Worm (Caenorhabditis elegans) whole organism, early embryonic: Measurements from ENCODE around the gene B0403.3.

ENCODE experiments used
- B0310.2 ChIP-seq: sonication (generic microtip); optimal IDR thresholded peaks from 2 replicates; lab custom pipeline; 2016; ENCODE audit warnings: mild to moderate bottlenecking, missing genetic modification characterization, missing compliant biosample characterization
- F13C5.2 ChIP-seq: sonication (generic microtip); optimal IDR thresholded peaks from 2 replicates; lab custom pipeline; 2017; ENCODE audit warnings: mild to moderate bottlenecking, missing genetic modification characterization, inconsistent platforms, missing compliant biosample characterization
- aly-1 ChIP-seq: sonication (generic microtip); optimal IDR thresholded peaks from 2 replicates; lab custom pipeline; 2016; ENCODE audit warnings: missing genetic modification characterization, missing compliant biosample characterization
- ama-1 ChIP-seq: fragments of 150-350 bp; optimal IDR thresholded peaks from 2 replicates; lab custom pipeline; 2014
- ceh-13 ChIP-seq: fragments of 200-800 bp; sonication (Bioruptor generic); optimal IDR thresholded peaks from 2 replicates; lab custom pipeline; 2018; ENCODE audit warnings: mild to moderate bottlenecking, missing genetic modification characterization, missing compliant biosample characterization
- ceh-36 ChIP-seq: sonication (generic microtip); optimal IDR thresholded peaks from 2 replicates; lab custom pipeline; 2016; ENCODE audit warnings: missing genetic modification characterization, inconsistent platforms, missing compliant biosample characterization
- ets-7 ChIP-seq: sonication (generic microtip); optimal IDR thresholded peaks from 2 replicates; lab custom pipeline; 2016; ENCODE audit warnings: missing genotype, missing genetic modification characterization, missing compliant biosample characterization
- flt-1 ChIP-seq: fragments of 200-800 bp; sonication (Bioruptor generic); IDR thresholded peaks from 2 replicates; pipeline ENCODE4 v1.3.6; 2022; ENCODE audit warnings: missing genetic modification characterization, missing compliant biosample characterization
- hmbx-1 ChIP-seq: sonication (generic microtip); optimal IDR thresholded peaks from 2 replicates; lab custom pipeline; 2016; ENCODE audit warnings: mild to moderate bottlenecking, missing genetic modification characterization, missing compliant biosample characterization
- hmg-4 ChIP-seq: fragments of 200-800 bp; sonication (Bioruptor generic); optimal IDR thresholded peaks from 2 replicates; lab custom pipeline; 2018; ENCODE audit warnings: mild to moderate bottlenecking, missing genetic modification characterization, missing compliant biosample characterization
- hnd-1 ChIP-seq: sonication (generic microtip); optimal IDR thresholded peaks from 2 replicates; lab custom pipeline; 2016; ENCODE audit warnings: missing genetic modification characterization, missing compliant biosample characterization
- pes-1 ChIP-seq: fragments of 200-800 bp; sonication (Bioruptor generic); IDR thresholded peaks from 2 replicates; pipeline ENCODE4 v1.3.6; 2022; ENCODE audit warnings: missing genetic modification reagents, missing genetic modification characterization, missing compliant biosample characterization
- scrt-1 ChIP-seq: fragments of 200-800 bp; sonication (Bioruptor generic); IDR thresholded peaks from 2 replicates; pipeline ENCODE4 v1.3.6; 2022; ENCODE audit warnings: missing genetic modification characterization, missing compliant biosample characterization
- sea-1 ChIP-seq: fragments of 200-800 bp; sonication (Bioruptor generic); conservative IDR thresholded peaks from 2 replicates; pipeline ENCODE4 v1.3.6; 2022; ENCODE audit warnings: missing genetic modification characterization, missing compliant biosample characterization
- tbx-11 ChIP-seq: fragments of 200-800 bp; sonication (Bioruptor generic); IDR thresholded peaks from 2 replicates; pipeline ENCODE4 v1.3.6; 2022; ENCODE audit warnings: missing genetic modification characterization, missing compliant biosample characterization
- tbx-37 ChIP-seq: fragments of 200-800 bp; sonication (Bioruptor generic); conservative IDR thresholded peaks from 2 replicates; pipeline ENCODE4 v1.3.6; 2022; ENCODE audit warnings: missing genetic modification reagents, missing genetic modification characterization, missing compliant biosample characterization
- tra-4 ChIP-seq: sonication (generic microtip); optimal IDR thresholded peaks from 2 replicates; lab custom pipeline; 2017; ENCODE audit warnings: missing genetic modification characterization, missing compliant biosample characterization

B0403.3 gene

DNA sequence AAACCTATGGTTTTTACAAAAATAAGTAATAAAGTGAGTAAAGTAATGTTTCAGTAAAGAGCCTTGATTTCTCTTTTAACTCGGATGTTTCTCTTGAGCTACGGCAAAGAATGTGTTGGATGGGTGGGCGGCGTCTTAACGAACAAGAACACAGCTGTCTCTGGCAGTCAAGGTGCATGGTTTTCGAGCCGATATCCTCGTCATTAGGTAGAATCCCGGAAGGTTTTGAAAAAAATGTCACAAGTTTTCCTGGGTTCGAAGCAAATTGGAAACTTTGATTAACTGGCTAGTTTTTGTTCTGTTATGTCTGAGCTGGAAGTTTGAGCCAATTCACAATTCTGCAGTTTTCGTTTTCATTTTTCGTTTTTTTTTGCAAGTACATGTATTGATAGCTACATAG, 12.1 kb upstream of the B0403.3 start, which contains the start of gene B0403.6:
Gene B0403.6, minus strand, starts transcription at position 101 of the 400 bp plus-strand sequence.
- TF ChIP-seq aly-1 (tag; lab: Kevin White, UChicago) (no peak), tra-4 (tag; lab: Kevin White, UChicago) (no peak), ama-1 (no peak), ceh-36 (tag; lab: Kevin White, UChicago) (no peak), F13C5.2 (tag; lab: Kevin White, UChicago) (no peak), scrt-1 (GFP tag; lab: Robert Waterston, UW) (no peak), pes-1 (GFP tag; lab: Robert Waterston, UW) (no peak), ceh-13 (GFP tag; lab: Kevin White, UChicago) (no peak)

DNA sequence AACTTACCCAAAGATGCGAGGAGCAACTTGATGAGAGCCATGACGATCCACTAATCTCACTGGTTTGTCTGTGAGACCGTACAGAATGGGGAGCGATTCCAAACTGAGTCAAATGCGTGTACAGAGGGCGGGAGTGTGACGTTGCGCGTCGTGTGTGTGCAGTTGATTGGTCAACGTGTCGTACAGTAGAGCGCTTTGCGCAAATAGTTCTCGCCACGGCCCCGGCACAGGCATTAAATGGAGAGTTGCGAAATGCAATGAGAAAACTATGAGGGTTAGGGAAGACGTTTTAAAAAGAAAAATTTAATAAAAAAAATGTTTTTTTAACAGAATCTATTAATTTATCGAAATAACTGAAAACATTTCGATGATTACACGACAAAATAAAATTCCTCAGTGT, 5.3 kb upstream of the B0403.3 start, which contains the start of gene pdi-6:
Gene pdi-6, minus strand, starts transcription at position 164 of the 400 bp plus-strand sequence.
- TF ChIP-seq tbx-37 (peak; percentile 65), ama-1 (no peak), F13C5.2 (tag; lab: Kevin White, UChicago) (peak; percentile 10)

DNA sequence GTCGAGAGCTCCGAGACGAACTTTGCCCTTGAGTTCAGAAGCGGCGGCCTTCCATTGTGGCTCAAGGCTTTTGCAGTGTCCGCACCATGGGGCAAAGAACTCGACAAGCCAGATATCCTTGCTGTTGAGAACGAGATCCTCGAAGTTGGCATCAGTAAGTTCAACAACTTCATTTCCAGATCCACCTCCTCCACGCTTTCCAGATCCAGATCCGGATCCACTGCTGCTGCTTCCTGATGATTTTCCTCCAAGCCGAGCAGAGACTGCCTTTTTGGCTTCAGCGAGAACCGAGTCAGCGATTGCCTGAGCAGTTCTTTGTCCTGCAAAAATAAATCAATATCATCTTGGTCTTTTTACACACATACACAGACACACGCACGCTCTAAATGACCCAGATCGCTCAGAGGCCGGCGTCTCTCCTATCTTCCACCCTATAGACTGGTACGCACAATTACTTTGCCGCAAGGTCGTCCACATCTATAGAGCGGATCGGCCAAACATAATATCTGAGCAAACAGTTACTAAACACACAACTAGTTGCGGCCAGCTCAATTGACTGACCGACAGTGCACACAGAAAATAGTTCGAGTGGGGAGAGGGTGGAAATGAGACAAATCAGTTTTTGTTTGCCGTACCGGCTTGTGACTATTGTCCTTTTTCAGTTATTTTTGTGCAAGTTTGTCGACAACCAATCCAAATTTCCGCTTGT, 4.3 kb upstream of the B0403.3 start:
- no peak for TF ChIP-seq hmg-4 (GFP tag; lab: Kevin White, UChicago)
- no peak for TF ChIP-seq sea-1 (GFP tag; lab: Robert Waterston, UW)
- no peak for TF ChIP-seq tbx-11 (GFP tag; lab: Robert Waterston, UW)
- no peak for TF ChIP-seq tbx-37
- no peak for TF ChIP-seq flt-1 (GFP tag; lab: Robert Waterston, UW)
- no peak for TF ChIP-seq ama-1
- TF ChIP-seq hmbx-1 (tag; lab: Kevin White, UChicago): no peak
- no peak for TF ChIP-seq aly-1 (tag; lab: Kevin White, UChicago)
- TF ChIP-seq F13C5.2 (tag; lab: Kevin White, UChicago): no peak
- TF ChIP-seq ceh-36 (tag; lab: Kevin White, UChicago): no peak
- no peak for TF ChIP-seq tra-4 (tag; lab: Kevin White, UChicago)
- no peak for TF ChIP-seq pes-1 (GFP tag; lab: Robert Waterston, UW)
- TF ChIP-seq hnd-1 (tag; lab: Kevin White, UChicago): no peak
- TF ChIP-seq ceh-13 (GFP tag; lab: Kevin White, UChicago): no peak
- TF ChIP-seq ets-7 (tag; lab: Kevin White, UChicago): no peak
- TF ChIP-seq scrt-1 (GFP tag; lab: Robert Waterston, UW): no peak

DNA sequence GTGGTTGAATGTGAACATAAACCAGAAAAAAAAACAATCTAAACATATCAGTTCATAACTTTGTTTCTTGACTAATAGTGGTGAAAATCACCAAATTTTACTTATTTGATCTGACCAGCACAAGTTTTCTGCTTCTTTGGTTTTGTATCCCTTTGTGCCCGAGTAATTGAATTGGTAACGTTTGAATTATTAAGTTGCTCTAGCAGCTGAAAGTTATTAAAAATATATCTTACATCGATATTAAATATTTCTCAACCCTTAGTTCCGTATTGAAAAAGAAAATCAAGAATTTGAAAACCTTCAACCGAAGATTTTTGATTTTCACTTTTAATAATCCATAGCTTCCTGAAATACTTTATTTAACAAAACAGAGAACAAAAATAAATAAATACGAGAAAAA, 2.9 kb upstream of the B0403.3 start:
- no peak for TF ChIP-seq ets-7 (tag; lab: Kevin White, UChicago)
- no peak for TF ChIP-seq F13C5.2 (tag; lab: Kevin White, UChicago)
- TF ChIP-seq ceh-13 (GFP tag; lab: Kevin White, UChicago): no peak
- TF ChIP-seq ama-1: no peak
- no peak for TF ChIP-seq hmbx-1 (tag; lab: Kevin White, UChicago)
- no peak for TF ChIP-seq tbx-37
- TF ChIP-seq aly-1 (tag; lab: Kevin White, UChicago): no peak
- TF ChIP-seq scrt-1 (GFP tag; lab: Robert Waterston, UW): no peak
- no peak for TF ChIP-seq flt-1 (GFP tag; lab: Robert Waterston, UW)
- no peak for TF ChIP-seq tbx-11 (GFP tag; lab: Robert Waterston, UW)
- TF ChIP-seq pes-1 (GFP tag; lab: Robert Waterston, UW): no peak
- no peak for TF ChIP-seq sea-1 (GFP tag; lab: Robert Waterston, UW)
- TF ChIP-seq tra-4 (tag; lab: Kevin White, UChicago): no peak
- TF ChIP-seq hmg-4 (GFP tag; lab: Kevin White, UChicago): no peak
- no peak for TF ChIP-seq B0310.2 (tag; lab: Kevin White, UChicago)
- TF ChIP-seq hnd-1 (tag; lab: Kevin White, UChicago): no peak
- no peak for TF ChIP-seq ceh-36 (tag; lab: Kevin White, UChicago)

DNA sequence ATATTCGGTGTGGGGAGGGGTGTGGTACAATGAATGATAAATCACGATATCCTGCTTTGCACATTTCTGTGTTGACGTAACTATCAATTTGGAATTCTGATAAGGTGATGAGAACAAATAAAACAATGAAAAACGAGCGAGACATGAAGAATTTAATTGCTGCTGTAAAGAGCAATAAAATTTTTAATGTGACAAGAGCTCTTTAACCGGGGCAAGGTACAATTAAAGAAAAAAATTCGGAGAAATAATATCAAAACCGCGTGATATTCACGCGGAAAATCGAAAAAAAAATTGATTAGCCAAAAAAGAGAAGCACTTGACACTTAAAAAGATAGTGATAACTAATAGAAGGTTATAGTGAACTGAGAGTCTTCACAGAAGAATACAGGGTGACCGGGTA, 1.9 kb downstream of the B0403.3 start:
- no peak for TF ChIP-seq ama-1
- TF ChIP-seq tra-4 (tag; lab: Kevin White, UChicago): no peak
- no peak for TF ChIP-seq tbx-37

DNA sequence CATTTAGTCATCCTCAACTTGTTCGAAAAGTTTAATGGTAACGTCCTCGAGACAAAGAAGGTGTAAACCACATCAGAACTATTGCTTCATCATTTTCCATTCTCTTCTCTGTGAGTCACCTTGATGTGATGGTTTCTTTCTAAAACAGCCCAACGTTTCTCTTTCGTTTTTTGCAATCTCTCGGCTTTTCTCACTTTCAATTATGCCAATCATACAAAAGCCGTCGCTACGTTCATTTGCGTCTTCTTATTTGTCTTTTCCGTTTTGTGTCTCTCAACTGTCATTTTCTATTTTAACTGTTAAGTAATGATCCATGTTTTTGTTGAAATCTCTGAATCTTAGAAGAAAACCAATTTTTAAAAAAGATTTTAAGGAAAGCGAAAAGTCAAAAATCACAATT, 5.8 kb downstream of the B0403.3 start, which contains the start of gene B0403.5:
Gene B0403.5, plus strand, starts transcription at position 368 of the 400 bp plus-strand sequence.
- TF ChIP-seq pes-1 (GFP tag; lab: Robert Waterston, UW) (no peak), tra-4 (tag; lab: Kevin White, UChicago) (no peak), tbx-11 (GFP tag; lab: Robert Waterston, UW) (no peak), sea-1 (GFP tag; lab: Robert Waterston, UW) (no peak), ama-1 (no peak), tbx-37 (no peak), ets-7 (tag; lab: Kevin White, UChicago) (no peak), hmbx-1 (tag; lab: Kevin White, UChicago) (no peak)

DNA sequence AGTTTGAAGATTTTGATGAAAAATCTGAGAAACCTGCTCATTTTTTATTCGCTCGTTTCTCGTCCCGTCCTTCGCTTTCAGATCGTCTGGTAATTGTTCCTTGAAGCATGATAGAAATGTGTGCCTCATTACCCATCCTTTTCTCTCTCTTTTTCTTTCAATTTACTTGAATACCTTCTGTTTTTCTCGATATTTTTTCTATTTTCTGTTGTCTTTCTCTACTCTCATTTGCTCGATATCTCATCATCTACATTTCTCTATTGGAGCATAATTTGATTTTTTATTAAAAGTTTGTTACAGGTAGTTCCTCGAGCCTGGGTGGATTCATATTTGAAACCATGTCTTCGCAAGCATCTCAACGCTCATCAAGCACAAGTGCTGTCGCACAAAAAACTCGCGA, 12.8 kb downstream of the B0403.3 start, which contains the start of gene ubc-17:
Gene ubc-17, plus strand, starts transcription at position 301 of the 400 bp plus-strand sequence.
- no peak for TF ChIP-seq flt-1 (GFP tag; lab: Robert Waterston, UW)
- TF ChIP-seq scrt-1 (GFP tag; lab: Robert Waterston, UW): no peak
- TF ChIP-seq ets-7 (tag; lab: Kevin White, UChicago): no peak
- no peak for TF ChIP-seq ceh-36 (tag; lab: Kevin White, UChicago)
- TF ChIP-seq hmbx-1 (tag; lab: Kevin White, UChicago): no peak
- TF ChIP-seq hnd-1 (tag; lab: Kevin White, UChicago): no peak
- no peak for TF ChIP-seq ceh-13 (GFP tag; lab: Kevin White, UChicago)
- TF ChIP-seq tbx-11 (GFP tag; lab: Robert Waterston, UW): no peak
- TF ChIP-seq ama-1: no peak
- no peak for TF ChIP-seq hmg-4 (GFP tag; lab: Kevin White, UChicago)
- no peak for TF ChIP-seq tra-4 (tag; lab: Kevin White, UChicago)
- TF ChIP-seq tbx-37: no peak
- no peak for TF ChIP-seq F13C5.2 (tag; lab: Kevin White, UChicago)
- no peak for TF ChIP-seq aly-1 (tag; lab: Kevin White, UChicago)
- TF ChIP-seq pes-1 (GFP tag; lab: Robert Waterston, UW): no peak
- TF ChIP-seq B0310.2 (tag; lab: Kevin White, UChicago): no peak
